Worm (Caenorhabditis elegans) whole organism, L3 larva: ENCODE measurements around the gene clpf-1.

ENCODE experiments used
- fkh-10 ChIP-seq: sonication (generic microtip); optimal IDR thresholded peaks from 2 replicates; lab custom pipeline; 2017; ENCODE audit warnings: missing biosample characterization, missing genetic modification reagents, missing genetic modification characterization
- snpc-4 ChIP-seq: fragments of 150-350 bp; optimal IDR thresholded peaks from 2 replicates; lab custom pipeline; 2014; ENCODE audit warnings: missing biosample characterization, missing genetic modification characterization

DNA sequence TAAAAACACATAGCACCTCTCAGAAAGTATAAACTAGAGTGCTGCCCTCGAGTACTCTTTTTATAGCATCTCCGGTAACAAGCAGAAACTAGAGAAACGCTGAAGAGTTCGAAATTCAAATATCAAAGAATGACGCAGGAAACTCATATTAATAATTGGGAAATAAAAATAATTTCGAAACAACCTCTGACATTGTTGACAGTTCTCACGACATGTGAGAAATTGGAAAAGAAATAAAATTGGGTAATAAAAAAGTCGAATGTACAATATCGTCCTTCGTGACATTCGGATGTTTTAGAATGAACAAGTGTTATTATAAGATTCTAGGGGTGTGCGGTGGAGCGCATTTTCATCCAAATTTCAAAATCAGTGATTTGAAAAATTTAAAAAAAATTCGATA lies 25.3 kb upstream of the clpf-1 start:
- TF ChIP-seq fkh-10 (no peak), snpc-4 (tag; lab: Kevin White, UChicago) (no peak)
